Fruit fly (Drosophila melanogaster) whole organism, embryonic: ENCODE measurements around the gene fru.
A peak's percentile ranks its signal among the peaks of the same experiment; 100 is the strongest.

Experiments
- CG18011 ChIP-seq: fragments of 200-800 bp; sonication (Bioruptor generic); optimal IDR thresholded peaks from 2 replicates; lab custom pipeline; 2017; ENCODE audit warnings: missing biosample characterization, missing genetic modification characterization, mild to moderate bottlenecking, moderate library complexity, missing genotype
- Max ChIP-seq: fragments of 200-800 bp; sonication (Bioruptor generic); optimal IDR thresholded peaks from 2 replicates; lab custom pipeline; 2016; ENCODE audit warnings: missing biosample characterization, mild to moderate bottlenecking, missing genetic modification characterization
- Ravus ChIP-seq: fragments of 200-800 bp; sonication (Bioruptor generic); IDR thresholded peaks from 2 replicates; pipeline ENCODE4 v1.3.6; 2022; ENCODE audit warnings: missing biosample characterization, missing genetic modification characterization
- Xbp1 ChIP-seq: fragments of 200-800 bp; sonication (Bioruptor generic); optimal IDR thresholded peaks from 3 replicates; lab custom pipeline; 2016; ENCODE audit warnings: missing biosample characterization, mild to moderate bottlenecking, missing genetic modification characterization
- chif ChIP-seq, 2 experiments: fragments of 200-800 bp; sonication (Bioruptor generic); optimal IDR thresholded peaks; 3 replicates each; lab custom pipeline; 2016; ENCODE audit warnings: missing biosample characterization in 2 of 2, missing genetic modification characterization in 2 of 2
- crol ChIP-seq: fragments of 200-800 bp; sonication (Bioruptor generic); IDR thresholded peaks from 2 replicates; pipeline ENCODE4 v1.3.6; 2022; ENCODE audit warnings: missing biosample characterization, missing genetic modification characterization
- lbe ChIP-seq: fragments of 200-800 bp; sonication (Bioruptor generic); optimal IDR thresholded peaks from 2 replicates; lab custom pipeline; 2016; ENCODE audit warnings: missing biosample characterization, mild to moderate bottlenecking, missing genetic modification characterization

dm6 chr3R:18368595-18368994 is 176.8 kb downstream of the fru start:
- TF ChIP-seq lbe (GFP tag; lab: Kevin White, UChicago) (no peak), Xbp1 (GFP tag; lab: Kevin White, UChicago) (no peak), CG18011 (GFP tag; lab: Kevin White, UChicago) (no peak), crol (GFP tag; lab: Robert Waterston, UW) (0 out of 2 replicates have a peak, but pooled peaks have one; percentile 49), Max (GFP tag; lab: Kevin White, UChicago) (no peak), chif (GFP tag; optimal IDR thresholded peaks at IDR 0.05; lab: Kevin White, UChicago) (no peak), Ravus (GFP tag; lab: Robert Waterston, UW) (no peak)
